Worm (Caenorhabditis elegans) whole organism, L1 larva: ENCODE results near the gene rpn-12.

Experiments
- ama-1 ChIP-seq: fragments of 150-350 bp; optimal IDR thresholded peaks from 2 replicates; lab custom pipeline; 2014
- egl-27 ChIP-seq, 2 experiments: fragments of 150-350 bp in 1 of 2; sonication (generic microtip); optimal IDR thresholded peaks; 3 replicates each; lab custom pipeline; 2017 to 2018; ENCODE audit warnings: missing biosample characterization in 2 of 2, missing genetic modification characterization in 2 of 2, missing genetic modification reagents in 2 of 2
- jun-1 ChIP-seq: fragments of 150-350 bp; optimal IDR thresholded peaks from 2 replicates; lab custom pipeline; 2014; ENCODE audit warnings: missing biosample characterization, missing genetic modification reagents, missing genetic modification characterization
- lir-3 ChIP-seq: sonication (generic microtip); optimal IDR thresholded peaks from 2 replicates; lab custom pipeline; 2016; ENCODE audit warnings: mild to moderate bottlenecking, missing genetic modification characterization, moderate library complexity, missing compliant biosample characterization; ENCODE audit not compliant: poor library complexity
- nhr-71 ChIP-seq: sonication (generic microtip); optimal IDR thresholded peaks from 2 replicates; lab custom pipeline; 2016; ENCODE audit warnings: mild to moderate bottlenecking, missing genetic modification characterization, moderate library complexity, missing compliant biosample characterization
- tbx-2 ChIP-seq: sonication (generic microtip); optimal IDR thresholded peaks from 2 replicates; lab custom pipeline; 2016; ENCODE audit warnings: missing genetic modification characterization, missing compliant biosample characterization
- ztf-11 ChIP-seq, 2 experiments: sonication (generic microtip); optimal IDR thresholded peaks; 2 replicates each; lab custom pipeline; 2016 to 2017; ENCODE audit warnings: missing genetic modification characterization in 2 of 2, missing biosample characterization in 1 of 2, missing compliant biosample characterization in 1 of 2

DNA sequence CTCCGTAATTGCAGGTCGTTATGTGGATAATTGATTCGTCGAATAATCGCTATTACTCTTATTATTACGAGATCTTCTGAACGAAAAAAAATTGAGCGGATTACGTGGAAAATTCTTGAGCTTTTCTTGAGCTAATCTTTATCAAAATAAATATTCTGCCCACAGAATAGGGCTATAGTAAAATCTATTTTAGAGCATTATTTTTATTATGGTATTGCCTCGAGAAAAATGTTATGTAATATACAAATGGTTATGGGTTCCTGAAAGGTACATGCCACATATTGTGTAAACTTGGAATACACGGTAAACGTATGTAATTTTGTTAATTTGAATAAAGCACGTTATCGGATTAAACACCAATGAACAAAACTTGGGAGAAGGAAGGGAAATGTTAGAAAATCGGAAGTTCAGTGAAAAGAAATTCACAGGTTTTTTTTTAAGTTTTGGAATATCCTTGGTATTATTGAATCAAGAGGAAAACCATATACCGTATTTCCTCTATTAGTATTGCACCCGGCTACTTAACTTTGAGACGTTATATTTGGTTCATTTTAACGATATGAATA, 15.7 kb upstream of the rpn-12 start:
- TF ChIP-seq nhr-71 (tag; lab: Kevin White, UChicago), result peak; percentile 72
- TF ChIP-seq jun-1 (tag; lab: Kevin White, UChicago), result peak; percentile 17
- peak; percentile 33 for TF ChIP-seq lir-3 (tag; lab: Kevin White, UChicago)
- TF ChIP-seq ztf-11 (tag; optimal IDR thresholded peaks at IDR 0.05; lab: Kevin White, UChicago), result peak in 1 of 2 experiments; percentile 35
- no peak for TF ChIP-seq tbx-2 (tag; lab: Kevin White, UChicago)
- peak; percentile 79 for TF ChIP-seq ama-1 (lab: Kevin White, UChicago)
- no peak for TF ChIP-seq egl-27 (tag; optimal IDR thresholded peaks at IDR 0.05; lab: Kevin White, UChicago)
